Worm (Caenorhabditis elegans) whole organism, L4 larva: ENCODE results near the gene tiar-1.

Experiments
- F10B5.3 ChIP-seq: sonication (generic microtip); optimal IDR thresholded peaks from 2 replicates; lab custom pipeline; 2016; ENCODE audit warnings: mild to moderate bottlenecking, missing genetic modification characterization, missing compliant biosample characterization
- F26F4.8 ChIP-seq: fragments of 200-800 bp; sonication (Bioruptor generic); conservative IDR thresholded peaks from 2 replicates; pipeline ENCODE4 v1.3.6; 2022; ENCODE audit warnings: missing genetic modification characterization, missing compliant biosample characterization
- T20F7.1 ChIP-seq: fragments of 200-800 bp; sonication (Bioruptor generic); optimal IDR thresholded peaks from 2 replicates; lab custom pipeline; 2018; ENCODE audit warnings: mild to moderate bottlenecking, missing genetic modification characterization, missing compliant biosample characterization
- Y5F2A.4 ChIP-seq: fragments of 200-800 bp; sonication (Bioruptor generic); optimal IDR thresholded peaks from 2 replicates; lab custom pipeline; 2018; ENCODE audit warnings: mild to moderate bottlenecking, missing genetic modification characterization, missing compliant biosample characterization
- aha-1 ChIP-seq: fragments of 150-350 bp; peaks from one replicate; lab custom pipeline; 2014; ENCODE audit warnings: missing biosample characterization, missing genetic modification characterization
- aly-2 ChIP-seq: sonication (generic microtip); optimal IDR thresholded peaks from 2 replicates; lab custom pipeline; 2018; ENCODE audit warnings: missing biosample characterization, missing genetic modification characterization
- attf-4 ChIP-seq: sonication (generic microtip); optimal IDR thresholded peaks from 3 replicates; lab custom pipeline; 2017; ENCODE audit warnings: missing biosample characterization, missing genetic modification characterization
- ceh-20 ChIP-seq: fragments of 200-800 bp; sonication (Bioruptor generic); IDR thresholded peaks from 2 replicates; pipeline ENCODE4 v1.3.6; 2022; ENCODE audit warnings: missing genetic modification reagents, missing genetic modification characterization, missing compliant biosample characterization
- ceh-44 ChIP-seq: fragments of 200-800 bp; sonication (Bioruptor generic); IDR thresholded peaks from 2 replicates; pipeline ENCODE4 v1.3.6; 2022; ENCODE audit warnings: missing genetic modification reagents, missing genetic modification characterization, missing compliant biosample characterization
- ceh-82 ChIP-seq: sonication (generic microtip); optimal IDR thresholded peaks from 2 replicates; lab custom pipeline; 2017; ENCODE audit warnings: missing biosample characterization, missing genetic modification characterization
- dmd-6 ChIP-seq: fragments of 200-800 bp; sonication (Bioruptor generic); IDR thresholded peaks from 2 replicates; pipeline ENCODE4 v1.3.6; 2022; ENCODE audit warnings: missing genetic modification reagents, missing genetic modification characterization, missing compliant biosample characterization
- dmd-8 ChIP-seq: fragments of 200-800 bp; sonication (Bioruptor generic); IDR thresholded peaks from 2 replicates; pipeline ENCODE4 v1.3.6; 2022; ENCODE audit warnings: missing genetic modification characterization, missing compliant biosample characterization
- dpl-1 ChIP-seq: fragments of 150-350 bp; optimal IDR thresholded peaks from 2 replicates; lab custom pipeline; 2014; ENCODE audit warnings: missing biosample characterization, missing genetic modification reagents, missing genetic modification characterization
- duxl-1 ChIP-seq: sonication (generic microtip); optimal IDR thresholded peaks from 2 replicates; lab custom pipeline; 2016; ENCODE audit warnings: mild to moderate bottlenecking, missing genetic modification characterization, moderate library complexity, missing compliant biosample characterization; ENCODE audit not compliant: poor library complexity
- dve-1 ChIP-seq: sonication (generic microtip); optimal IDR thresholded peaks from 2 replicates; lab custom pipeline; 2017; ENCODE audit warnings: antibody characterized with exemption, mild to moderate bottlenecking, missing genetic modification characterization, missing compliant biosample characterization; ENCODE audit not compliant: insufficient read depth
- egl-43 ChIP-seq: fragments of 200-800 bp; sonication (Bioruptor generic); IDR thresholded peaks from 2 replicates; pipeline ENCODE4 v1.3.6; 2022; ENCODE audit warnings: missing genetic modification reagents, missing genetic modification characterization, missing compliant biosample characterization
- fos-1 ChIP-seq: fragments of 150-350 bp; optimal IDR thresholded peaks from 2 replicates; lab custom pipeline; 2014; ENCODE audit warnings: missing biosample characterization, missing genetic modification characterization
- gei-8 ChIP-seq: fragments of 200-800 bp; sonication (Bioruptor generic); optimal IDR thresholded peaks from 2 replicates; lab custom pipeline; 2018; ENCODE audit warnings: mild to moderate bottlenecking, missing genetic modification characterization, missing compliant biosample characterization
- hlh-11 ChIP-seq: fragments of 200-800 bp; sonication (Bioruptor generic); optimal IDR thresholded peaks from 2 replicates; lab custom pipeline; 2018; ENCODE audit warnings: mild to moderate bottlenecking, missing genetic modification characterization, missing compliant biosample characterization
- hmg-1.1 ChIP-seq: fragments of 200-800 bp; sonication (Bioruptor generic); IDR thresholded peaks from 2 replicates; pipeline ENCODE4 v1.3.6; 2022; ENCODE audit warnings: missing genetic modification reagents, missing genetic modification characterization, missing compliant biosample characterization
- jun-1 ChIP-seq: fragments of 150-350 bp; optimal IDR thresholded peaks from 2 replicates; lab custom pipeline; 2014; ENCODE audit warnings: missing biosample characterization, missing genetic modification reagents, missing genetic modification characterization
- lim-7 ChIP-seq: fragments of 200-800 bp; sonication (Bioruptor generic); IDR thresholded peaks from 2 replicates; pipeline ENCODE4 v1.3.6; 2022; ENCODE audit warnings: missing genetic modification characterization, missing compliant biosample characterization
- lin-15B ChIP-seq: fragments of 150-350 bp; sonication (generic microtip); optimal IDR thresholded peaks from 3 replicates; lab custom pipeline; 2014; ENCODE audit warnings: missing biosample characterization, missing genetic modification characterization
- lin-29 ChIP-seq: fragments of 200-800 bp; sonication (Bioruptor generic); IDR thresholded peaks from 2 replicates; pipeline ENCODE4 v1.3.6; 2022; ENCODE audit warnings: missing genetic modification reagents, missing genetic modification characterization, missing compliant biosample characterization
- madf-9 ChIP-seq: fragments of 200-800 bp; sonication (Bioruptor generic); conservative IDR thresholded peaks from 2 replicates; pipeline ENCODE4 v1.3.6; 2022; ENCODE audit warnings: missing genetic modification reagents, missing genetic modification characterization, missing compliant biosample characterization
- mep-1 ChIP-seq: fragments of 150-350 bp; sonication (generic microtip); optimal IDR thresholded peaks from 3 replicates; lab custom pipeline; 2014; ENCODE audit warnings: missing biosample characterization, missing genetic modification characterization
- mes-2 ChIP-seq: sonication (generic microtip); optimal IDR thresholded peaks from 2 replicates; lab custom pipeline; 2016; ENCODE audit warnings: missing genotype, mild to moderate bottlenecking, missing genetic modification characterization, missing compliant biosample characterization; ENCODE audit not compliant: poor library complexity, severe bottlenecking
- nhr-10 ChIP-seq: fragments of 150-350 bp; optimal IDR thresholded peaks from 2 replicates; lab custom pipeline; 2014; ENCODE audit warnings: missing biosample characterization, missing genetic modification characterization
- nhr-11 ChIP-seq: fragments of 150-350 bp; optimal IDR thresholded peaks from 2 replicates; lab custom pipeline; 2014; ENCODE audit warnings: missing biosample characterization, missing genetic modification characterization
- nhr-111 ChIP-seq: fragments of 200-800 bp; sonication (Bioruptor generic); optimal IDR thresholded peaks from 2 replicates; lab custom pipeline; 2018; ENCODE audit warnings: mild to moderate bottlenecking, missing genetic modification characterization, missing compliant biosample characterization
- nhr-48 ChIP-seq: sonication (generic microtip); optimal IDR thresholded peaks from 2 replicates; lab custom pipeline; 2016; ENCODE audit warnings: mild to moderate bottlenecking, missing genetic modification characterization, missing compliant biosample characterization
- nhr-77 ChIP-seq: fragments of 150-350 bp; optimal IDR thresholded peaks from 2 replicates; lab custom pipeline; 2014; ENCODE audit warnings: missing biosample characterization, missing genetic modification characterization
- rbr-2 ChIP-seq: sonication (generic microtip); optimal IDR thresholded peaks from 2 replicates; lab custom pipeline; 2016; ENCODE audit warnings: missing genotype, missing genetic modification characterization, missing compliant biosample characterization
- set-16 ChIP-seq: fragments of 200-800 bp; sonication (Bioruptor generic); IDR thresholded peaks from 2 replicates; pipeline ENCODE4 v1.3.6; 2022; ENCODE audit warnings: missing genetic modification reagents, missing genetic modification characterization, missing compliant biosample characterization
- skn-1 ChIP-seq: fragments of 150-350 bp; optimal IDR thresholded peaks from 2 replicates; lab custom pipeline; 2014; ENCODE audit warnings: missing biosample characterization, missing genetic modification characterization
- snpc-4 ChIP-seq: fragments of 150-350 bp; optimal IDR thresholded peaks from 2 replicates; lab custom pipeline; 2014; ENCODE audit warnings: missing biosample characterization, missing genetic modification characterization
- unc-130 ChIP-seq: sonication (generic microtip); optimal IDR thresholded peaks from 2 replicates; lab custom pipeline; 2016; ENCODE audit warnings: missing genetic modification reagents, missing genetic modification characterization, missing compliant biosample characterization
- unc-62 ChIP-seq, 3 experiments: fragments of 150-350 bp in 1 of 3; sonication (generic microtip); optimal IDR thresholded peaks in 2 of 3; peaks in 1 of 3; 1 replicate in 1 of 3; 2 replicates in 2 of 3; lab custom pipeline; 2014 to 2017; ENCODE audit warnings: missing biosample characterization in 3 of 3, missing genetic modification characterization in 3 of 3, missing genetic modification reagents in 3 of 3, missing genotype in 1 of 3
- zag-1 ChIP-seq: fragments of 150-350 bp; optimal IDR thresholded peaks from 2 replicates; lab custom pipeline; 2014; ENCODE audit warnings: missing biosample characterization, missing genetic modification characterization
- zfp-2 ChIP-seq: sonication (generic microtip); optimal IDR thresholded peaks from 2 replicates; lab custom pipeline; 2016; ENCODE audit warnings: mild to moderate bottlenecking, missing genetic modification characterization, missing compliant biosample characterization
- zip-11 ChIP-seq: fragments of 200-800 bp; sonication (Bioruptor generic); IDR thresholded peaks from 2 replicates; pipeline ENCODE4 v1.3.6; 2022; ENCODE audit warnings: missing genetic modification characterization, missing compliant biosample characterization
- ztf-11 ChIP-seq: fragments of 150-350 bp; optimal IDR thresholded peaks from 2 replicates; lab custom pipeline; 2014; ENCODE audit warnings: missing biosample characterization, missing genetic modification characterization
- ztf-7 ChIP-seq: fragments of 150-350 bp; optimal IDR thresholded peaks from 2 replicates; lab custom pipeline; 2014; ENCODE audit warnings: missing biosample characterization, missing genetic modification characterization

Gene tiar-1

DNA sequence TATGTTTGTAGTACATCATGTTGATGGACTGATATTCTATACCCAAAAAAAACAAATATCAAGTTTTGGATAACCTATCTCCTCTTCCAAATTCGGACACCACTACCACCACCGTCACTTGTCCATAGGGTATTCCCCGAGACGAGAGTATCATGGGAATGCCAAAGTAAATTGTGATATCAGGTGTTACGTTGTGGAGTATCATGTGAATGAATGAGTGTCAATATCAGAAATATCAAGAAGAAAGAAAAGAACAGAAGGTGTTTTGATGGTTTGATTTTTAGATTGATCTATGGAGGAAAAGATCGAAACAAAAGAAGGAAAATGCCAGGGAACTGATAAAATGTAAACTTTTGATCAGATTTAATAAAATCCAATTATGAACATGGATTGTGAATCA is 16.4 kb downstream of the tiar-1 start (continued):
- no peak for TF ChIP-seq unc-62 (GFP tag; optimal IDR thresholded peaks at IDR 0.05 in 1 of 2; lab: Kevin White, UChicago)
- no peak for TF ChIP-seq unc-62 (tag; optimal IDR thresholded peaks at IDR 0.05; lab: Kevin White, UChicago)
- TF ChIP-seq attf-4: no peak
- TF ChIP-seq mep-1 (tag; lab: Kevin White, UChicago): peak; percentile 7
- TF ChIP-seq hlh-11: peak; percentile 51
- no peak for TF ChIP-seq ztf-11 (tag; lab: Kevin White, UChicago)
- TF ChIP-seq lin-29 (GFP tag; lab: Robert Waterston, UW): no peak
- no peak for TF ChIP-seq mes-2 (tag; lab: Kevin White, UChicago)
- peak; percentile 21 for TF ChIP-seq nhr-77 (tag; lab: Kevin White, UChicago)
- TF ChIP-seq lim-7: no peak
- TF ChIP-seq T20F7.1: no peak
- TF ChIP-seq snpc-4 (tag; lab: Kevin White, UChicago): no peak
- no peak for TF ChIP-seq nhr-10 (tag; lab: Kevin White, UChicago)
- TF ChIP-seq jun-1 (tag; lab: Kevin White, UChicago): no peak
- no peak for TF ChIP-seq duxl-1 (tag; lab: Kevin White, UChicago)
- no peak for TF ChIP-seq lin-15B
- TF ChIP-seq dmd-6 (GFP tag; lab: Robert Waterston, UW): peak; percentile 78
- TF ChIP-seq set-16 (GFP tag; lab: Robert Waterston, UW): no peak
- no peak for TF ChIP-seq zip-11 (GFP tag; lab: Robert Waterston, UW)
- no peak for TF ChIP-seq fos-1 (tag; lab: Kevin White, UChicago)
- TF ChIP-seq Y5F2A.4: no peak
- no peak for TF ChIP-seq rbr-2 (tag; lab: Kevin White, UChicago)
- no peak for TF ChIP-seq nhr-48 (tag; lab: Kevin White, UChicago)
- TF ChIP-seq nhr-111 (GFP tag; lab: Kevin White, UChicago): no peak
- TF ChIP-seq dpl-1 (GFP tag; lab: Kevin White, UChicago): no peak
- no peak for TF ChIP-seq zag-1 (tag; lab: Kevin White, UChicago)
- no peak for TF ChIP-seq zfp-2
- TF ChIP-seq dve-1 (tag; lab: Kevin White, UChicago): peak; percentile 52
- TF ChIP-seq ceh-20: no peak
- no peak for TF ChIP-seq F26F4.8 (GFP tag; lab: Robert Waterston, UW)
- TF ChIP-seq nhr-11 (tag; lab: Kevin White, UChicago): peak; percentile 47
- TF ChIP-seq skn-1: no peak
- TF ChIP-seq egl-43 (GFP tag; lab: Robert Waterston, UW): no peak
- TF ChIP-seq dmd-8 (GFP tag; lab: Robert Waterston, UW): no peak
- TF ChIP-seq ceh-82 (tag; lab: Kevin White, UChicago): no peak

DNA sequence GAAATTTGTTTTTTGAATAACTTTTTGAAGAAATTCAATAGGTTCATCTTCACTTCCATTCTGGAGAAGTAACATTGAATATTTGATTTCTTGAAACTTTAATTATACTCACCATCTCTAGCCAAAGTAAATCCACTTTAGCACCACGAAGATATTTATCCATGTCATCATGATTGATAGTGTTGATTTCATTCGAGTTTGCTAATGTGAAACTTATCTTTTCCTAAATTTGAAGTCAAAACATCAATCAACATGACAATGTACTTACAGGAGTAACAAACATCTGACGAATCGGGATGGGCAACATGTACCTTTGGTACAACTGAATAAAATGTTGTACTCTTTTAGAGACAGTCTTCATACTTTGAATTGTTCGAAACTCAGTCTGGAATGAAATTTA is 17.3 kb downstream of the tiar-1 start:
- peak; percentile 56 for TF ChIP-seq aha-1 (tag; lab: Kevin White, UChicago)
- peak in 1 of 2 experiments; percentile 62 for TF ChIP-seq unc-62 (GFP tag; optimal IDR thresholded peaks at IDR 0.05 in 1 of 2; lab: Kevin White, UChicago)
- TF ChIP-seq unc-62 (tag; optimal IDR thresholded peaks at IDR 0.05; lab: Kevin White, UChicago): no peak
- TF ChIP-seq dpl-1 (GFP tag; lab: Kevin White, UChicago): no peak
- no peak for TF ChIP-seq gei-8 (GFP tag; lab: Kevin White, UChicago)
- TF ChIP-seq hmg-1.1: no peak

DNA sequence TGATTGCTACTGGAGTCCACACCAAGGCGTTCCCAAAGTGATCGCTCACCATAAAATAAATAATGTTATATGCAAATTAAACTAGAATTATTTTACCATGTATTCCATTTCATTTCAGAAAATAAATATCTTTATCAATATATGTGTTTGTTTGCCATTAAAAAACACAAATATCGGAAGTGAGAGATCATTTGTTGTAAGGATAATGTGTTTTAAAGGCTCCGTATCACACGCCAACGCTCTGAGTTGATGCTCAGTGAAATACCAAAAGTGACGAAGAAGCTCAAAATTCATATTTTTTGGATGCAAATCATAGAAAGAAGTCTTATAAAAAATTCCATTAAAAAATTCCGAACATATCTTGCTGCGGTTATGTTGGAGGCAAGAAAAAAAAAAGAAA is 18.4 kb downstream of the tiar-1 start:
- no peak for TF ChIP-seq F10B5.3
- no peak for TF ChIP-seq ceh-44
- no peak for TF ChIP-seq madf-9
- no peak for TF ChIP-seq unc-130
- no peak for TF ChIP-seq ztf-7 (tag; lab: Kevin White, UChicago)
- TF ChIP-seq aly-2 (tag; lab: Kevin White, UChicago): no peak
- no peak for TF ChIP-seq dmd-8 (GFP tag; lab: Robert Waterston, UW)
- peak in 1 of 2 experiments; percentile 91 for TF ChIP-seq unc-62 (GFP tag; optimal IDR thresholded peaks at IDR 0.05 in 1 of 2; lab: Kevin White, UChicago)
- no peak for TF ChIP-seq unc-62 (tag; optimal IDR thresholded peaks at IDR 0.05; lab: Kevin White, UChicago)
